Worm (Caenorhabditis elegans): ENCODE results near the gene F49C12.3.
"Not testable (repeated sequence)": the region's sequence is repeated elsewhere in the genome, so short reads cannot be mapped to it uniquely, and the experiment has no call there.

- TF ChIP-seq ama-1 (optimal IDR thresholded peaks at IDR 0.05); ets-7 (tag; optimal IDR thresholded peaks at IDR 0.05); ceh-36 (tag; optimal IDR thresholded peaks at IDR 0.05); flt-1 (GFP tag; IDR thresholded peaks at IDR 0.05); hnd-1 (tag; optimal IDR thresholded peaks at IDR 0.05); hmbx-1 (tag; optimal IDR thresholded peaks at IDR 0.05); aly-1 (tag; optimal IDR thresholded peaks at IDR 0.05); tbx-11 (GFP tag; IDR thresholded peaks at IDR 0.05); B0310.2 (tag; optimal IDR thresholded peaks at IDR 0.05); tbx-37 (GFP tag; conservative IDR thresholded peaks at IDR 0.05); ceh-13 (GFP tag; optimal IDR thresholded peaks at IDR 0.05); pes-1 (GFP tag; IDR thresholded peaks at IDR 0.05); hmg-4 (GFP tag; optimal IDR thresholded peaks at IDR 0.05): not testable (repeated sequence)
Observed at ce11 chrIV:9312827-9313226, 12.6 kb downstream of the F49C12.3 start, which contains the start of gene F49C12.7.
